Fruit fly (Drosophila melanogaster) whole organism, embryonic: ENCODE measurements around the gene Pgd.

Source experiments
- CG11093 ChIP-seq: fragments of 200-800 bp; sonication (Bioruptor generic); IDR thresholded peaks from 3 replicates; pipeline ENCODE4 v1.3.6; 2022; ENCODE audit warnings: missing biosample characterization, missing genetic modification characterization
- CG11560 ChIP-seq: fragments of 200-800 bp; sonication (Bioruptor generic); IDR thresholded peaks from 3 replicates; pipeline ENCODE4 v1.3.6; 2022; ENCODE audit warnings: missing biosample characterization, missing genetic modification characterization
- CG12219 ChIP-seq: fragments of 200-800 bp; sonication (Bioruptor generic); optimal IDR thresholded peaks from 3 replicates; lab custom pipeline; 2018; ENCODE audit warnings: missing biosample characterization, mild to moderate bottlenecking, missing genetic modification characterization
- CG12391 ChIP-seq: fragments of 200-800 bp; sonication (Bioruptor generic); optimal IDR thresholded peaks from 3 replicates; lab custom pipeline; 2018; ENCODE audit warnings: missing biosample characterization, mild to moderate bottlenecking, missing genetic modification characterization, moderate library complexity
- CG13624 ChIP-seq: fragments of 200-800 bp; sonication (Bioruptor generic); optimal IDR thresholded peaks from 2 replicates; lab custom pipeline; 2016; ENCODE audit warnings: missing biosample characterization, missing genetic modification characterization
- CG14965 ChIP-seq: fragments of 200-800 bp; sonication (Bioruptor generic); optimal IDR thresholded peaks from 2 replicates; lab custom pipeline; 2016; ENCODE audit warnings: missing biosample characterization, missing genetic modification characterization, borderline replicate concordance
- CG15696 ChIP-seq: fragments of 200-800 bp; sonication (Bioruptor generic); optimal IDR thresholded peaks from 2 replicates; lab custom pipeline; 2019; ENCODE audit warnings: missing biosample characterization, mild to moderate bottlenecking, missing genetic modification characterization, moderate library complexity
- CG17829 ChIP-seq: fragments of 200-800 bp; optimal IDR thresholded peaks from 2 replicates; lab custom pipeline; 2019; ENCODE audit warnings: missing biosample characterization, mild to moderate bottlenecking, missing genetic modification characterization, moderate library complexity
- CG18476 ChIP-seq: fragments of 200-800 bp; sonication (Bioruptor generic); optimal IDR thresholded peaks from 2 replicates; lab custom pipeline; 2016; ENCODE audit warnings: missing biosample characterization, mild to moderate bottlenecking, missing genetic modification characterization
- CG2889 ChIP-seq: fragments of 200-800 bp; sonication (Bioruptor generic); IDR thresholded peaks from 3 replicates; pipeline ENCODE4 v1.3.6; 2022; ENCODE audit warnings: missing biosample characterization, missing genetic modification characterization
- CG3281 ChIP-seq: fragments of 200-800 bp; sonication (Bioruptor generic); optimal IDR thresholded peaks from 3 replicates; lab custom pipeline; 2017; ENCODE audit warnings: missing biosample characterization, mild to moderate bottlenecking, missing genetic modification characterization
- CG4820 ChIP-seq: fragments of 200-800 bp; sonication (Bioruptor generic); optimal IDR thresholded peaks from 3 replicates; lab custom pipeline; 2016; ENCODE audit warnings: missing biosample characterization, missing genetic modification characterization
- CG6854 ChIP-seq: fragments of 200-800 bp; sonication (Bioruptor generic); optimal IDR thresholded peaks from 3 replicates; lab custom pipeline; 2017; ENCODE audit warnings: missing biosample characterization, mild to moderate bottlenecking, missing genetic modification characterization
- CG7786 ChIP-seq: fragments of 200-800 bp; sonication (Bioruptor generic); optimal IDR thresholded peaks from 2 replicates; lab custom pipeline; 2016; ENCODE audit warnings: missing biosample characterization, missing genetic modification characterization
- CG8359 ChIP-seq: fragments of 200-800 bp; sonication (Bioruptor generic); optimal IDR thresholded peaks from 2 replicates; lab custom pipeline; 2017; ENCODE audit warnings: missing biosample characterization, mild to moderate bottlenecking, missing genetic modification characterization, borderline replicate concordance
- CG8944 ChIP-seq: fragments of 200-800 bp; sonication (Bioruptor generic); optimal IDR thresholded peaks from 3 replicates; lab custom pipeline; 2016; ENCODE audit warnings: missing biosample characterization, missing genetic modification characterization
- Camta ChIP-seq: fragments of 200-800 bp; sonication (Bioruptor generic); optimal IDR thresholded peaks from 2 replicates; lab custom pipeline; 2016; ENCODE audit warnings: missing biosample characterization, missing genetic modification characterization
- D19B ChIP-seq: fragments of 200-800 bp; sonication (Bioruptor generic); optimal IDR thresholded peaks from 2 replicates; lab custom pipeline; 2017; ENCODE audit warnings: missing biosample characterization, mild to moderate bottlenecking, missing genetic modification characterization
- Dek ChIP-seq: fragments of 200-800 bp; sonication (Bioruptor generic); optimal IDR thresholded peaks from 3 replicates; lab custom pipeline; 2019; ENCODE audit warnings: missing biosample characterization, mild to moderate bottlenecking, missing genetic modification characterization, moderate library complexity
- Dip3 ChIP-seq: fragments of 200-800 bp; sonication (Bioruptor generic); optimal IDR thresholded peaks from 3 replicates; lab custom pipeline; 2016; ENCODE audit warnings: missing biosample characterization, missing genetic modification characterization
- E2f1 ChIP-seq: fragments of 200-800 bp; sonication (Bioruptor generic); IDR thresholded peaks from 2 replicates; pipeline ENCODE4 v1.3.6; 2022; ENCODE audit warnings: missing biosample characterization, missing genetic modification characterization
- E2f2 ChIP-seq: fragments of 200-800 bp; sonication (Bioruptor generic); IDR thresholded peaks from 2 replicates; pipeline ENCODE4 v1.3.6; 2022; ENCODE audit warnings: missing biosample characterization, missing genetic modification characterization
- Mad ChIP-seq: fragments of 200-800 bp; sonication (Bioruptor generic); optimal IDR thresholded peaks from 2 replicates; lab custom pipeline; 2016; ENCODE audit warnings: missing biosample characterization, missing genetic modification characterization
- Max ChIP-seq: fragments of 200-800 bp; sonication (Bioruptor generic); optimal IDR thresholded peaks from 2 replicates; lab custom pipeline; 2016; ENCODE audit warnings: missing biosample characterization, mild to moderate bottlenecking, missing genetic modification characterization
- Nf-YB ChIP-seq: fragments of 200-800 bp; sonication (Bioruptor generic); optimal IDR thresholded peaks from 3 replicates; lab custom pipeline; 2019; ENCODE audit warnings: missing biosample characterization, mild to moderate bottlenecking, missing genetic modification characterization, moderate library complexity
- Nf-YC ChIP-seq: fragments of 200-800 bp; optimal IDR thresholded peaks from 3 replicates; lab custom pipeline; 2019; ENCODE audit warnings: missing biosample characterization, mild to moderate bottlenecking, missing genetic modification characterization, moderate library complexity
- Opbp ChIP-seq: fragments of 200-800 bp; sonication (Bioruptor generic); IDR thresholded peaks from 3 replicates; pipeline ENCODE4 v1.3.6; 2022; ENCODE audit warnings: missing biosample characterization, missing genetic modification characterization; ENCODE audit not compliant: partially characterized antibody
- Pdp1 ChIP-seq, 2 experiments: fragments of 200-800 bp; sonication (Bioruptor generic); optimal IDR thresholded peaks; 3 replicates each; lab custom pipeline; 2016; ENCODE audit warnings: missing biosample characterization in 2 of 2, missing genetic modification characterization in 2 of 2, mild to moderate bottlenecking in 1 of 2, moderate library complexity in 1 of 2
- Spps ChIP-seq: fragments of 200-800 bp; sonication (Bioruptor generic); optimal IDR thresholded peaks from 2 replicates; lab custom pipeline; 2018; ENCODE audit warnings: missing biosample characterization, mild to moderate bottlenecking, missing genetic modification characterization
- Sry-δ ChIP-seq: fragments of 200-800 bp; sonication (Bioruptor generic); optimal IDR thresholded peaks from 2 replicates; lab custom pipeline; 2016; ENCODE audit warnings: missing biosample characterization, missing genetic modification characterization
- Trl ChIP-seq, 3 experiments: fragments of >200 bp in 2 of 3; fragments of 200-800 bp in 1 of 3; sonication (Bioruptor generic) in 1 of 3; optimal IDR thresholded peaks; 2 replicates in 1 of 3; 3 replicates in 2 of 3; lab custom pipeline; 2016 to 2017; ENCODE audit warnings: missing biosample characterization in 1 of 3, missing genetic modification characterization in 1 of 3
- Xbp1 ChIP-seq: fragments of 200-800 bp; sonication (Bioruptor generic); optimal IDR thresholded peaks from 3 replicates; lab custom pipeline; 2016; ENCODE audit warnings: missing biosample characterization, mild to moderate bottlenecking, missing genetic modification characterization
- bcd ChIP-seq: fragments of 200-800 bp; sonication (Bioruptor generic); optimal IDR thresholded peaks from 2 replicates; lab custom pipeline; 2017; ENCODE audit warnings: missing biosample characterization, mild to moderate bottlenecking, missing genetic modification characterization
- cas ChIP-seq: fragments of 200-800 bp; sonication (Bioruptor generic); IDR thresholded peaks from 2 replicates; pipeline ENCODE4 v1.3.6; 2022; ENCODE audit warnings: missing biosample characterization, missing genetic modification characterization
- crp ChIP-seq, 2 experiments: fragments of 200-800 bp; sonication (Bioruptor generic); optimal IDR thresholded peaks; 2 replicates in 1 of 2; 3 replicates in 1 of 2; lab custom pipeline; 2017; ENCODE audit warnings: missing biosample characterization in 2 of 2, missing genetic modification characterization in 2 of 2, mild to moderate bottlenecking in 1 of 2, moderate library complexity in 1 of 2
- dimm ChIP-seq: fragments of 200-800 bp; sonication (Bioruptor generic); IDR thresholded peaks from 2 replicates; pipeline ENCODE4 v1.3.6; 2022; ENCODE audit warnings: missing biosample characterization, missing genetic modification characterization
- lab ChIP-seq: fragments of 200-800 bp; sonication (Bioruptor generic); optimal IDR thresholded peaks from 3 replicates; lab custom pipeline; 2017; ENCODE audit warnings: missing biosample characterization, missing genetic modification characterization, mild to moderate bottlenecking, moderate library complexity, missing genetic modification reagents
- org-1 ChIP-seq: fragments of 200-800 bp; sonication (Bioruptor generic); optimal IDR thresholded peaks from 2 replicates; lab custom pipeline; 2017; ENCODE audit warnings: missing biosample characterization, missing genetic modification characterization
- prd ChIP-seq, 3 experiments: fragments of >200 bp in 2 of 3; fragments of 200-800 bp in 1 of 3; sonication (Bioruptor generic) in 1 of 3; optimal IDR thresholded peaks in 2 of 3; IDR thresholded peaks in 1 of 3; 2 replicates in 2 of 3; 3 replicates in 1 of 3; pipeline versions ENCODE4 v1.3.6 to Lab custom; 2017 to 2022; ENCODE audit warnings: missing biosample characterization in 1 of 3, missing genetic modification characterization in 1 of 3
- seq ChIP-seq: fragments of 200-800 bp; sonication (Bioruptor generic); IDR thresholded peaks from 2 replicates; pipeline ENCODE4 v1.3.6; 2022; ENCODE audit warnings: missing biosample characterization, missing genetic modification characterization
- slbo ChIP-seq: fragments of 200-800 bp; sonication (Bioruptor generic); IDR thresholded peaks from 2 replicates; pipeline ENCODE4 v1.3.6; 2022; ENCODE audit warnings: missing biosample characterization, missing genetic modification characterization
- sqz ChIP-seq: fragments of 200-800 bp; sonication (Bioruptor generic); optimal IDR thresholded peaks from 3 replicates; lab custom pipeline; 2018; ENCODE audit warnings: missing biosample characterization, mild to moderate bottlenecking, missing genetic modification characterization
- tap ChIP-seq: fragments of 200-800 bp; optimal IDR thresholded peaks from 3 replicates; lab custom pipeline; 2019; ENCODE audit warnings: missing biosample characterization, mild to moderate bottlenecking, missing genetic modification characterization, moderate library complexity
- usp ChIP-seq: fragments of >200 bp; optimal IDR thresholded peaks from 2 replicates; lab custom pipeline; 2017; ENCODE audit warnings: missing biosample characterization, missing genetic modification characterization
- wor ChIP-seq: fragments of 200-800 bp; sonication (Bioruptor generic); IDR thresholded peaks from 2 replicates; pipeline ENCODE4 v1.3.6; 2022; ENCODE audit warnings: missing biosample characterization, missing genetic modification characterization
- zfh1 ChIP-seq: fragments of 200-800 bp; sonication (Bioruptor generic); IDR thresholded peaks from 3 replicates; pipeline ENCODE4 v1.3.6; 2022; ENCODE audit warnings: missing biosample characterization, missing genetic modification characterization

Pgd gene

DNA sequence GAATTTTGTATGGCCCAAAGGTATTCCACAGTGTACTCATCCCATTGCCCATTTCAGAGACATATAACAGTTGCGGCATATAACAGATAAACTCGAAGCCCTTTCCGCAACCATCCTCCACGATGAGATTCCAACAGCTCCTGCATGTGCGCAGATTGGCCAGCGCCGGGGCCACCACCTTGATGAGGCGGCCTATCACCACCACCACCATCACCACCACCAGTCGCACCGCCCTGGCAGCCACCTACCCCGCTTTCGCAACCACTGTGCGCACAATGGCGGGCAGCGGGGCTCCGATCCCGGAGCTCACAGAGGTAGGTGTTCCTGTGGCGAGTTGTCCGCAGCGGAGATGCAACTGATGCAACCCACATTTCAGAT is 2.0 kb upstream of the Pgd start:
- TF ChIP-seq Nf-YC (tag; lab: Kevin White, UChicago): peak; percentile 94
- TF ChIP-seq seq (GFP tag; lab: Robert Waterston, UW): peak; percentile 47; the same call in 1 of the 2 replicates
- peak; percentile 94 for TF ChIP-seq Nf-YB
- TF ChIP-seq usp: no peak

DNA sequence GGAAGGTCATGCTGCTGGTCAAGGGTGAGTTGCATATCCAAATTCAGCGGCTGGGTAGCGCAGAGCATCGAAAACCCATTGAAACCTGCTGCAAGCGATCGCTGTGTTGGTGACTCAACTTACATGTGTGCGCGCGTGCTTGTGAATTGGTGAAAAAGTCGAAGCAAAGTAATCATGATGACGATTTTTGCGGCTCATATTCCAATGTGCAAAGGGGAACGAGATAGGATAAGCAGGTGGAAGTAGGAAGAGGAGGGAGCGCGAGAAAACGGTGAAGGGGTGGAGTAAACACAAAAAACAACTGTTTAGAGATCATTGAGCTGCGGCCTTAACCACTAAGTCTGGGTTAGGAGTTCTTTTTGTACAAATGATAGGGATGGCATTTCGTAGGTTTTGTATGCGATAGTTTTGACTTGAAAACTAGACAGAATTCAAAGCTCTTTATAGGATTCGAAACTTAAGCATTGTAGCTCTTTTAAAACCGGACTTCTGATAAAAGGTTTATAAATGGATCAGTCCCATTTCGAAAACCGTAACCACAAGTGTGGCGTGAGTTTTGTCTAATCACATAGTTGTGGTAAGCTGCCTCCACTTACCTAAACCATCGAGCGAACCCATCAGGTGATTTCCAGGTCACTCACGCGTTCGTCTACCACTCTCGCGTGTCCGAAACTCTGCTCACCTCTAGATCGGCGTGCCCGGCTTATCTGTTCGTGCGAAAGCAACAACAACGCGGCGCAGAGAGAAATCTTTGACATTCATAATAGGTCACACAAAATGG is 944 bp downstream of the Pgd start:
- TF ChIP-seq CG7786 (peak; percentile 56), Camta (peak; percentile 7), Pdp1 (GFP tag; optimal IDR thresholded peaks at IDR 0.05; lab: Kevin White, UChicago) (peak; percentile 22 to 51), CG3281 (peak; percentile 3), Mad (GFP tag; lab: Kevin White, UChicago) (no peak), lab (GFP tag; lab: Kevin White, UChicago) (peak; percentile 41), Xbp1 (peak; percentile 26), CG11093 (no peak), crp (GFP tag; optimal IDR thresholded peaks at IDR 0.05; lab: Kevin White, UChicago) (peak in 1 of 2 experiments; percentile 39), CG4820 (no peak), E2f1 (GFP tag; lab: Robert Waterston, UW) (0 out of 2 replicates have a peak, but pooled peaks have one; percentile 11), Sry-δ (GFP tag; lab: Kevin White, UChicago) (peak; percentile 86), CG13624 (GFP tag; lab: Kevin White, UChicago) (peak; percentile 61), Trl (optimal IDR thresholded peaks at IDR 0.05; lab: Kevin White, UChicago) (no peak), Trl (GFP tag; optimal IDR thresholded peaks at IDR 0.05; lab: Kevin White, UChicago) (peak; percentile 60), CG6854 (no peak), Opbp (GFP tag; lab: Robert Waterston, UW) (0 out of 3 replicates have a peak, but pooled peaks have one; percentile 22), slbo (GFP tag; lab: Robert Waterston, UW) (peak; percentile 45), CG11560 (tag; lab: Robert Waterston, UW) (no peak), org-1 (no peak), zfh1 (GFP tag; lab: Robert Waterston, UW) (peak; percentile 12; the same call in 1 of the 3 replicates), wor (GFP tag; lab: Robert Waterston, UW) (no peak), CG12219 (GFP tag; lab: Kevin White, UChicago) (no peak), CG8944 (GFP tag; lab: Kevin White, UChicago) (no peak), CG18476 (GFP tag; lab: Kevin White, UChicago) (peak; percentile 33), dimm (GFP tag; lab: Robert Waterston, UW) (0 out of 2 replicates have a peak, but pooled peaks have one; percentile 20), E2f2 (GFP tag; lab: Robert Waterston, UW) (peak; percentile 12; the same call in 1 of the 2 replicates), cas (GFP tag; lab: Robert Waterston, UW) (0 out of 2 replicates have a peak, but pooled peaks have one; percentile 13), Dip3 (GFP tag; lab: Kevin White, UChicago) (peak; percentile 40), Spps (no peak), sqz (GFP tag; lab: Kevin White, UChicago) (no peak), Max (peak; percentile 31), CG15696 (tag; lab: Kevin White, UChicago) (no peak), CG12391 (tag; lab: Kevin White, UChicago) (peak; percentile 49), D19B (GFP tag; lab: Kevin White, UChicago) (peak; percentile 42), CG14965 (no peak), CG2889 (GFP tag; lab: Robert Waterston, UW) (no peak), Dek (tag; lab: Kevin White, UChicago) (no peak), CG8359 (GFP tag; lab: Kevin White, UChicago) (no peak), bcd (peak; percentile 42), tap (no peak), CG17829 (tag; lab: Kevin White, UChicago) (no peak), prd (optimal IDR thresholded peaks at IDR 0.05; lab: Kevin White, UChicago) (no peak), prd (GFP tag; IDR thresholded peaks at IDR 0.05; lab: Robert Waterston, UW) (peak; percentile 38; the same call in 1 of the 3 replicates)
